Fruit fly (Drosophila melanogaster) whole organism, wandering third instar larva: ENCODE data around the gene tal-AA.
A peak's percentile ranks its signal among the peaks of the same experiment; 100 is the strongest.

Experiments
- CG32264 ChIP-seq: fragments of 200-800 bp; sonication (Bioruptor generic); optimal IDR thresholded peaks from 2 replicates; lab custom pipeline; 2016; ENCODE audit warnings: missing biosample characterization, missing genetic modification characterization
- CrebA ChIP-seq: fragments of 200-800 bp; sonication (Bioruptor generic); optimal IDR thresholded peaks from 2 replicates; lab custom pipeline; 2016; ENCODE audit warnings: missing biosample characterization, mild to moderate bottlenecking, missing genetic modification characterization, borderline replicate concordance
- Dfd ChIP-seq: fragments of >200 bp; optimal IDR thresholded peaks from 2 replicates; lab custom pipeline; 2017; ENCODE audit warnings: missing biosample characterization, missing genetic modification characterization
- Dif ChIP-seq: fragments of 200-275, 200-300 bp; sonication (Bioruptor generic); optimal IDR thresholded peaks from 2 replicates; lab custom pipeline; 2018; ENCODE audit warnings: missing biosample characterization, missing genetic modification characterization; ENCODE audit not compliant: partially characterized antibody
- GATAd ChIP-seq: sonication (Bioruptor generic); optimal IDR thresholded peaks from 2 replicates; lab custom pipeline; 2016; ENCODE audit warnings: missing biosample characterization, missing genetic modification characterization
- HLH106 ChIP-seq: fragments of 200-800 bp; optimal IDR thresholded peaks from 3 replicates; lab custom pipeline; 2019; ENCODE audit warnings: missing biosample characterization, mild to moderate bottlenecking, missing genetic modification characterization, moderate library complexity
- Hnf4 ChIP-seq: fragments of 200-800 bp; sonication (Bioruptor generic); optimal IDR thresholded peaks from 2 replicates; lab custom pipeline; 2016; ENCODE audit warnings: missing biosample characterization, mild to moderate bottlenecking, missing genetic modification characterization
- Hr78 ChIP-seq: fragments of >200 bp; optimal IDR thresholded peaks from 2 replicates; lab custom pipeline; 2017; ENCODE audit warnings: missing biosample characterization, missing genetic modification characterization
- Hr83 ChIP-seq: fragments of 200-300 bp; sonication (Bioruptor generic); optimal IDR thresholded peaks from 2 replicates; lab custom pipeline; 2016; ENCODE audit warnings: missing biosample characterization, mild to moderate bottlenecking, missing genetic modification characterization, moderate library complexity; ENCODE audit not compliant: poor library complexity, severe bottlenecking
- Jra ChIP-seq: sonication (Bioruptor generic); optimal IDR thresholded peaks from 2 replicates; lab custom pipeline; 2016; ENCODE audit warnings: missing biosample characterization, missing genetic modification characterization
- Mio ChIP-seq: sonication (Bioruptor generic); optimal IDR thresholded peaks from 2 replicates; lab custom pipeline; 2016; ENCODE audit warnings: missing biosample characterization, missing genetic modification characterization
- Myc ChIP-seq: fragments of >200 bp; optimal IDR thresholded peaks from 2 replicates; lab custom pipeline; 2017
- Rel ChIP-seq, 2 experiments: fragments of 200-800 bp; sonication (Bioruptor generic) in 1 of 2; optimal IDR thresholded peaks; 2 replicates in 1 of 2; 3 replicates in 1 of 2; lab custom pipeline; 2016 to 2019; ENCODE audit warnings: mild to moderate bottlenecking in 2 of 2, missing biosample characterization in 2 of 2, missing genetic modification characterization in 2 of 2, moderate library complexity in 1 of 2
- Sp1 ChIP-seq: fragments of 200-800 bp; sonication (Bioruptor generic); optimal IDR thresholded peaks from 3 replicates; lab custom pipeline; 2019; ENCODE audit warnings: missing biosample characterization, mild to moderate bottlenecking, missing genetic modification characterization, moderate library complexity
- brk ChIP-seq: fragments of 200-800 bp; sonication (Bioruptor generic); optimal IDR thresholded peaks from 2 replicates; lab custom pipeline; 2016; ENCODE audit warnings: missing biosample characterization, mild to moderate bottlenecking, missing genetic modification characterization
- dl ChIP-seq, 2 experiments: fragments of 175-275, 200-275 bp in 1 of 2; fragments of 200-275 bp in 1 of 2; sonication (Bioruptor generic); optimal IDR thresholded peaks; lab custom pipeline; 2018; ENCODE audit warnings: mild to moderate bottlenecking in 2 of 2, missing biosample characterization in 2 of 2, missing genetic modification characterization in 2 of 2, moderate library complexity in 2 of 2; ENCODE audit not compliant: partially characterized antibody in 2 of 2, insufficient read depth in 1 of 2
- dmrt93B ChIP-seq: fragments of 200-800 bp; sonication (Bioruptor generic); optimal IDR thresholded peaks from 2 replicates; lab custom pipeline; 2018; ENCODE audit warnings: missing biosample characterization, mild to moderate bottlenecking, missing genetic modification characterization
- ey ChIP-seq: fragments of 200-800 bp; sonication (Bioruptor generic); optimal IDR thresholded peaks from 2 replicates; lab custom pipeline; 2016; ENCODE audit warnings: missing biosample characterization, missing genetic modification characterization
- foxo ChIP-seq, 2 experiments: fragments of 200-800 bp; sonication (Bioruptor generic); optimal IDR thresholded peaks; 2 replicates in 1 of 2; 3 replicates in 1 of 2; lab custom pipeline; 2016 to 2017; ENCODE audit warnings: missing biosample characterization in 2 of 2, missing genetic modification characterization in 2 of 2
- fru ChIP-seq: fragments of 200-800 bp; sonication (Bioruptor generic); optimal IDR thresholded peaks from 3 replicates; lab custom pipeline; 2016; ENCODE audit warnings: missing biosample characterization, mild to moderate bottlenecking, missing genetic modification characterization
- h ChIP-seq: fragments of 200-800 bp; sonication (Bioruptor generic); optimal IDR thresholded peaks from 3 replicates; lab custom pipeline; 2016; ENCODE audit warnings: missing biosample characterization, mild to moderate bottlenecking, missing genetic modification characterization
- lola ChIP-seq: fragments of >200 bp; optimal IDR thresholded peaks from 2 replicates; lab custom pipeline; 2017; ENCODE audit warnings: missing biosample characterization, missing genetic modification characterization
- pan ChIP-seq: fragments of >200 bp; optimal IDR thresholded peaks from 2 replicates; lab custom pipeline; 2017
- psq ChIP-seq: fragments of 200-800 bp; sonication (Bioruptor generic); optimal IDR thresholded peaks from 3 replicates; lab custom pipeline; 2017; ENCODE audit warnings: missing biosample characterization, mild to moderate bottlenecking, missing genetic modification characterization, moderate library complexity
- rgr ChIP-seq: fragments of 200-800 bp; sonication (Bioruptor generic); optimal IDR thresholded peaks from 3 replicates; lab custom pipeline; 2016; ENCODE audit warnings: missing biosample characterization, mild to moderate bottlenecking, missing genetic modification characterization
- sage ChIP-seq: fragments of 200-800 bp; sonication (Bioruptor generic); optimal IDR thresholded peaks from 2 replicates; lab custom pipeline; 2016; ENCODE audit warnings: missing biosample characterization, mild to moderate bottlenecking, missing genetic modification characterization
- sv ChIP-seq: fragments of 200-800 bp; sonication (Bioruptor generic); optimal IDR thresholded peaks from 3 replicates; lab custom pipeline; 2016; ENCODE audit warnings: missing biosample characterization, missing genetic modification characterization
- tai ChIP-seq: sonication (Bioruptor generic); optimal IDR thresholded peaks from 2 replicates; lab custom pipeline; 2016; ENCODE audit warnings: missing biosample characterization, missing genetic modification characterization
- usp ChIP-seq: fragments of >200 bp; optimal IDR thresholded peaks from 2 replicates; lab custom pipeline; 2017; ENCODE audit warnings: missing biosample characterization, missing genetic modification characterization
- woc ChIP-seq: sonication (Bioruptor generic); optimal IDR thresholded peaks from 2 replicates; lab custom pipeline; 2016; ENCODE audit warnings: missing biosample characterization, mild to moderate bottlenecking, missing genetic modification characterization

Gene tal-AA

dm6 chr3R:13767239-13767638 is 45.7 kb upstream of the tal-AA start, which contains the start of gene Cht5:
Gene Cht5, plus strand, starts transcription at chr3R:13767549.
- peak; percentile 11 for TF ChIP-seq fru (GFP tag; lab: Kevin White, UChicago)
- TF ChIP-seq HLH106: no peak

dm6 chr3R:13771195-13771594 is 41.7 kb upstream of the tal-AA start, which contains the start of gene CG9297:
Gene CG9297, plus strand, starts transcription at chr3R:13771495.
- TF ChIP-seq Dfd (GFP tag; lab: Kevin White, UChicago) (no peak), usp (GFP tag; lab: Kevin White, UChicago) (no peak), ey (GFP tag; lab: Kevin White, UChicago) (no peak), tai (no peak), Sp1 (GFP tag; lab: Kevin White, UChicago) (no peak)

- TF ChIP-seq Hr83 (GFP tag; lab: Kevin White, UChicago) (no peak), CrebA (GFP tag; lab: Kevin White, UChicago) (no peak), dl (GFP tag; optimal IDR thresholded peaks at IDR 0.05; lab: Kevin White, UChicago; ENCODE audit: insufficient read depth in 1 of 2, partially characterized antibody in 2 of 2) (no peak)
Observed at dm6 chr3R:13773350-13773749, 39.6 kb upstream of the tal-AA start.

- TF ChIP-seq HLH106: peak; percentile 13
- TF ChIP-seq fru (GFP tag; lab: Kevin White, UChicago): peak; percentile 58
- TF ChIP-seq foxo (GFP tag; optimal IDR thresholded peaks at IDR 0.05; lab: Kevin White, UChicago): peak in 1 of 2 experiments; percentile 67
- peak; percentile 25 for TF ChIP-seq sage (GFP tag; lab: Kevin White, UChicago)
- no peak for TF ChIP-seq pan (lab: Kevin White, UChicago)
- peak; percentile 49 for TF ChIP-seq woc
- TF ChIP-seq rgr (GFP tag; lab: Kevin White, UChicago): peak; percentile 31
- peak; percentile 54 for TF ChIP-seq Hnf4 (GFP tag; lab: Kevin White, UChicago)
- no peak for TF ChIP-seq Hr78
- peak; percentile 11 for TF ChIP-seq psq (GFP tag; lab: Kevin White, UChicago)
Observed at dm6 chr3R:13779241-13779683, 33.6 kb upstream of the tal-AA start, which contains the start of the genes CG42375 and CG9288. Gene CG42375, plus strand, starts transcription at chr3R:13779624. Gene CG9288, plus strand, starts transcription at chr3R:13779624.

dm6 chr3R:13780769-13781168 is 32.1 kb upstream of the tal-AA start, which contains the start of gene CG9286:
Gene CG9286, plus strand, starts transcription at chr3R:13780964.
- TF ChIP-seq brk (GFP tag; lab: Kevin White, UChicago): no peak
- peak; percentile 17 for TF ChIP-seq Myc
- no peak for TF ChIP-seq Rel (GFP tag; optimal IDR thresholded peaks at IDR 0.05; lab: Kevin White, UChicago)
- TF ChIP-seq Rel (tag; optimal IDR thresholded peaks at IDR 0.05; lab: Kevin White, UChicago): no peak
- TF ChIP-seq sv (GFP tag; lab: Kevin White, UChicago): no peak
- TF ChIP-seq pan (lab: Kevin White, UChicago): no peak

- TF ChIP-seq pan (lab: Kevin White, UChicago) (peak; percentile 33), dmrt93B (GFP tag; lab: Kevin White, UChicago) (no peak), Myc (peak; percentile 51)
Observed at dm6 chr3R:13782035-13782434, 30.9 kb upstream of the tal-AA start, which contains the start of gene Dip-B. Gene Dip-B, plus strand, starts transcription at chr3R:13782288.

dm6 chr3R:13782578-13782977 is 30.3 kb upstream of the tal-AA start:
- TF ChIP-seq foxo (GFP tag; optimal IDR thresholded peaks at IDR 0.05; lab: Kevin White, UChicago) (no peak), tai (no peak), Mio (GFP tag; lab: Kevin White, UChicago) (no peak), dl (GFP tag; optimal IDR thresholded peaks at IDR 0.05; lab: Kevin White, UChicago; ENCODE audit: insufficient read depth in 1 of 2, partially characterized antibody in 2 of 2) (peak in 1 of 2 experiments; percentile 15), Dif (peak; percentile 19), dmrt93B (GFP tag; lab: Kevin White, UChicago) (no peak), GATAd (no peak), ey (GFP tag; lab: Kevin White, UChicago) (no peak), Jra (GFP tag; lab: Kevin White, UChicago) (no peak), psq (GFP tag; lab: Kevin White, UChicago) (no peak), Rel (GFP tag; optimal IDR thresholded peaks at IDR 0.05; lab: Kevin White, UChicago) (no peak), Rel (tag; optimal IDR thresholded peaks at IDR 0.05; lab: Kevin White, UChicago) (no peak), h (GFP tag; lab: Kevin White, UChicago) (peak; percentile 26), Dfd (GFP tag; lab: Kevin White, UChicago) (no peak), sv (GFP tag; lab: Kevin White, UChicago) (no peak), CrebA (GFP tag; lab: Kevin White, UChicago) (no peak), rgr (GFP tag; lab: Kevin White, UChicago) (no peak), CG32264 (GFP tag; lab: Kevin White, UChicago) (no peak), Hr83 (GFP tag; lab: Kevin White, UChicago) (peak; percentile 16), sage (GFP tag; lab: Kevin White, UChicago) (no peak), lola (GFP tag; lab: Kevin White, UChicago) (no peak), HLH106 (no peak)
